Fruit fly (Drosophila melanogaster) whole organism, embryonic: ENCODE measurements around the gene RPA3.

Source experiments
- Antp ChIP-seq: fragments of 200-800 bp; sonication (Bioruptor generic); optimal IDR thresholded peaks from 3 replicates; lab custom pipeline; 2016; ENCODE audit warnings: missing biosample characterization, missing genetic modification characterization
- Asciz ChIP-seq: fragments of 200-800 bp; sonication (Bioruptor generic); optimal IDR thresholded peaks from 2 replicates; lab custom pipeline; 2017; ENCODE audit warnings: missing biosample characterization, mild to moderate bottlenecking, missing genetic modification characterization, missing genetic modification reagents
- CG10543 ChIP-seq: fragments of 200-800 bp; sonication (Bioruptor generic); optimal IDR thresholded peaks from 3 replicates; lab custom pipeline; 2017; ENCODE audit warnings: missing biosample characterization, mild to moderate bottlenecking, missing genetic modification characterization, moderate library complexity
- CG11504 ChIP-seq: fragments of 200-800 bp; sonication (Bioruptor generic); optimal IDR thresholded peaks from 3 replicates; lab custom pipeline; 2019; ENCODE audit warnings: missing biosample characterization, mild to moderate bottlenecking, missing genetic modification characterization, moderate library complexity
- CG11695 ChIP-seq: fragments of 200-800 bp; sonication (Bioruptor generic); IDR thresholded peaks from 3 replicates; pipeline ENCODE4 v1.3.6; 2022; ENCODE audit warnings: missing biosample characterization, missing genetic modification characterization
- CG13296 ChIP-seq: fragments of 200-800 bp; sonication (Bioruptor generic); optimal IDR thresholded peaks from 3 replicates; lab custom pipeline; 2018; ENCODE audit warnings: missing biosample characterization, mild to moderate bottlenecking, missing genetic modification characterization
- CG13624 ChIP-seq: fragments of 200-800 bp; sonication (Bioruptor generic); optimal IDR thresholded peaks from 2 replicates; lab custom pipeline; 2016; ENCODE audit warnings: missing biosample characterization, missing genetic modification characterization
- CG17186 ChIP-seq: fragments of 200-800 bp; sonication (Bioruptor generic); optimal IDR thresholded peaks from 3 replicates; lab custom pipeline; 2017; ENCODE audit warnings: missing biosample characterization, missing genetic modification reagents, missing genetic modification characterization
- CG17361 ChIP-seq: fragments of 200-800 bp; sonication (Bioruptor generic); IDR thresholded peaks from 3 replicates; pipeline ENCODE4 v1.3.6; 2022; ENCODE audit warnings: missing biosample characterization, missing genetic modification characterization
- CG2202 ChIP-seq: fragments of 200-800 bp; sonication (Bioruptor generic); optimal IDR thresholded peaks from 2 replicates; lab custom pipeline; 2018; ENCODE audit warnings: missing biosample characterization, mild to moderate bottlenecking, missing genetic modification characterization
- CG32532 ChIP-seq: fragments of 200-800 bp; sonication (Bioruptor generic); IDR thresholded peaks from 2 replicates; pipeline ENCODE4 v1.3.6; 2022; ENCODE audit warnings: missing biosample characterization, missing genetic modification characterization
- CG33213 ChIP-seq: fragments of 200-800 bp; sonication (Bioruptor generic); optimal IDR thresholded peaks from 3 replicates; lab custom pipeline; 2016; ENCODE audit warnings: missing biosample characterization, missing genetic modification characterization
- CG3995 ChIP-seq: fragments of 200-800 bp; sonication (Bioruptor generic); optimal IDR thresholded peaks from 3 replicates; lab custom pipeline; 2016; ENCODE audit warnings: missing biosample characterization, missing genetic modification characterization
- CG43689 ChIP-seq: fragments of 200-800 bp; sonication (Bioruptor generic); IDR thresholded peaks from 2 replicates; pipeline ENCODE4 v1.3.6; 2022; ENCODE audit warnings: missing biosample characterization, missing genetic modification characterization
- CG4707 ChIP-seq: fragments of 200-800 bp; sonication (Bioruptor generic); optimal IDR thresholded peaks from 2 replicates; lab custom pipeline; 2018; ENCODE audit warnings: missing biosample characterization, mild to moderate bottlenecking, missing genetic modification characterization, moderate library complexity
- CG6689 ChIP-seq: fragments of 200-800 bp; sonication (Bioruptor generic); IDR thresholded peaks from 2 replicates; pipeline ENCODE4 v1.3.6; 2022; ENCODE audit warnings: missing biosample characterization, missing genetic modification characterization
- CG7271 ChIP-seq: fragments of 200-800 bp; sonication (Bioruptor generic); optimal IDR thresholded peaks from 2 replicates; lab custom pipeline; 2018; ENCODE audit warnings: missing biosample characterization, mild to moderate bottlenecking, missing genetic modification characterization, moderate library complexity
- CG7357 ChIP-seq: fragments of 200-800 bp; sonication (Bioruptor generic); IDR thresholded peaks from 3 replicates; pipeline ENCODE4 v1.3.6; 2022; ENCODE audit warnings: missing biosample characterization, missing genetic modification characterization
- CG7928 ChIP-seq: fragments of 200-800 bp; sonication (Bioruptor generic); optimal IDR thresholded peaks from 2 replicates; lab custom pipeline; 2017; ENCODE audit warnings: missing biosample characterization, mild to moderate bottlenecking, missing genetic modification characterization
- CG9797 ChIP-seq: fragments of 200-800 bp; sonication (Bioruptor generic); optimal IDR thresholded peaks from 3 replicates; lab custom pipeline; 2018; ENCODE audit warnings: missing biosample characterization, mild to moderate bottlenecking, missing genetic modification characterization
- CkIIα-i1 ChIP-seq: fragments of 200-800 bp; sonication (Bioruptor generic); IDR thresholded peaks from 2 replicates; pipeline ENCODE4 v1.3.6; 2022; ENCODE audit warnings: missing biosample characterization, missing genetic modification characterization
- Dfd ChIP-seq, 2 experiments: fragments of >200 bp; optimal IDR thresholded peaks; 2 replicates each; lab custom pipeline; 2017; ENCODE audit warnings: missing biosample characterization in 2 of 2, missing genetic modification characterization in 2 of 2
- Pdp1 ChIP-seq, 2 experiments: fragments of 200-800 bp; sonication (Bioruptor generic); optimal IDR thresholded peaks; 3 replicates each; lab custom pipeline; 2016; ENCODE audit warnings: missing biosample characterization in 2 of 2, missing genetic modification characterization in 2 of 2, mild to moderate bottlenecking in 1 of 2, moderate library complexity in 1 of 2
- Sin3A ChIP-seq: fragments of >200 bp; optimal IDR thresholded peaks from 2 replicates; lab custom pipeline; 2018
- ac ChIP-seq: fragments of 200-800 bp; sonication (Bioruptor generic); optimal IDR thresholded peaks from 3 replicates; lab custom pipeline; 2017; ENCODE audit warnings: missing biosample characterization, mild to moderate bottlenecking, missing genetic modification characterization
- az2 ChIP-seq: fragments of 200-800 bp; sonication (Bioruptor generic); optimal IDR thresholded peaks from 3 replicates; lab custom pipeline; 2016; ENCODE audit warnings: missing biosample characterization, missing genetic modification characterization
- cas ChIP-seq: fragments of 200-800 bp; sonication (Bioruptor generic); IDR thresholded peaks from 2 replicates; pipeline ENCODE4 v1.3.6; 2022; ENCODE audit warnings: missing biosample characterization, missing genetic modification characterization
- chif ChIP-seq, 2 experiments: fragments of 200-800 bp; sonication (Bioruptor generic); optimal IDR thresholded peaks; 3 replicates each; lab custom pipeline; 2016; ENCODE audit warnings: missing biosample characterization in 2 of 2, missing genetic modification characterization in 2 of 2
- chm ChIP-seq: fragments of 200-800 bp; sonication (Bioruptor generic); IDR thresholded peaks from 2 replicates; pipeline ENCODE4 v1.3.6; 2022; ENCODE audit warnings: missing biosample characterization, missing genetic modification characterization
- exex ChIP-seq: fragments of 200-800 bp; sonication (Bioruptor generic); optimal IDR thresholded peaks from 4 replicates; lab custom pipeline; 2018; ENCODE audit warnings: missing biosample characterization, mild to moderate bottlenecking, missing genetic modification characterization, moderate library complexity
- gem ChIP-seq: fragments of 200-800 bp; sonication (Bioruptor generic); optimal IDR thresholded peaks from 2 replicates; lab custom pipeline; 2019; ENCODE audit warnings: missing biosample characterization, mild to moderate bottlenecking, missing genetic modification characterization, moderate library complexity
- grau ChIP-seq: fragments of 200-800 bp; optimal IDR thresholded peaks from 3 replicates; lab custom pipeline; 2019; ENCODE audit warnings: missing biosample characterization, mild to moderate bottlenecking, missing genetic modification characterization, moderate library complexity
- ham ChIP-seq: fragments of 200-800 bp; sonication (Bioruptor generic); IDR thresholded peaks from 2 replicates; pipeline ENCODE4 v1.3.6; 2022; ENCODE audit warnings: missing biosample characterization, missing genetic modification characterization
- hb ChIP-seq: fragments of 200-800 bp; sonication (Bioruptor generic); IDR thresholded peaks from 3 replicates; pipeline ENCODE4 v1.3.6; 2022; ENCODE audit warnings: missing biosample characterization, missing genetic modification characterization; ENCODE audit not compliant: partially characterized antibody
- hkb ChIP-seq, 2 experiments: fragments of 200-800 bp in 1 of 2; fragments of >200 bp in 1 of 2; sonication (Bioruptor generic) in 1 of 2; IDR thresholded peaks in 1 of 2; optimal IDR thresholded peaks in 1 of 2; 2 replicates each; pipeline versions ENCODE4 v1.3.6 to Lab custom; 2017 to 2022; ENCODE audit warnings: missing biosample characterization in 1 of 2, missing genetic modification characterization in 1 of 2
- insv ChIP-seq, 2 experiments: fragments of 200-800 bp; sonication (Bioruptor generic); optimal IDR thresholded peaks; 3 replicates each; lab custom pipeline; 2016 to 2018; ENCODE audit warnings: missing biosample characterization in 2 of 2, missing genetic modification characterization in 2 of 2
- jumu ChIP-seq: fragments of 200-800 bp; sonication (Bioruptor generic); optimal IDR thresholded peaks from 3 replicates; lab custom pipeline; 2016; ENCODE audit warnings: missing biosample characterization, missing genetic modification characterization
- kni ChIP-seq: fragments of 200-800 bp; sonication (Bioruptor generic); optimal IDR thresholded peaks from 3 replicates; lab custom pipeline; 2017; ENCODE audit warnings: mild to moderate bottlenecking, missing biosample characterization, missing genetic modification reagents, missing genetic modification characterization
- lilli ChIP-seq: fragments of 200-800 bp; sonication (Bioruptor generic); optimal IDR thresholded peaks from 3 replicates; lab custom pipeline; 2016; ENCODE audit warnings: missing biosample characterization, missing genetic modification characterization
- oc ChIP-seq: fragments of 200-800 bp; sonication (Bioruptor generic); optimal IDR thresholded peaks from 2 replicates; lab custom pipeline; 2018; ENCODE audit warnings: missing biosample characterization, mild to moderate bottlenecking, missing genetic modification characterization, moderate library complexity
- pan ChIP-seq, 4 experiments: fragments of >200 bp in 3 of 4; fragments of 200-800 bp in 1 of 4; sonication (Bioruptor generic) in 1 of 4; optimal IDR thresholded peaks in 3 of 4; IDR thresholded peaks in 1 of 4; 2 replicates each; pipeline versions ENCODE4 v1.3.6 to Lab custom; 2017 to 2022; ENCODE audit warnings: missing biosample characterization in 2 of 4, missing genetic modification characterization in 2 of 4, mixed read lengths in 1 of 4
- pfk ChIP-seq: fragments of 200-800 bp; sonication (Bioruptor generic); optimal IDR thresholded peaks from 2 replicates; lab custom pipeline; 2018; ENCODE audit warnings: missing biosample characterization, mild to moderate bottlenecking, missing genetic modification characterization, moderate library complexity
- prd ChIP-seq, 3 experiments: fragments of >200 bp in 2 of 3; fragments of 200-800 bp in 1 of 3; sonication (Bioruptor generic) in 1 of 3; optimal IDR thresholded peaks in 2 of 3; IDR thresholded peaks in 1 of 3; 2 replicates in 2 of 3; 3 replicates in 1 of 3; pipeline versions ENCODE4 v1.3.6 to Lab custom; 2017 to 2022; ENCODE audit warnings: missing biosample characterization in 1 of 3, missing genetic modification characterization in 1 of 3
- pum ChIP-seq: fragments of 200-800 bp; sonication (Bioruptor generic); optimal IDR thresholded peaks from 2 replicates; lab custom pipeline; 2016; ENCODE audit warnings: missing biosample characterization, missing genetic modification characterization
- repo ChIP-seq: fragments of 200-800 bp; sonication (Bioruptor generic); optimal IDR thresholded peaks from 2 replicates; lab custom pipeline; 2016; ENCODE audit warnings: missing biosample characterization, missing genetic modification characterization
- sisA ChIP-seq: fragments of 200-800 bp; sonication (Bioruptor generic); IDR thresholded peaks from 2 replicates; pipeline ENCODE4 v1.3.6; 2022; ENCODE audit warnings: missing biosample characterization, missing genetic modification characterization
- sna ChIP-seq: fragments of 200-800 bp; sonication (Bioruptor generic); IDR thresholded peaks from 2 replicates; pipeline ENCODE4 v1.3.6; 2022; ENCODE audit warnings: missing biosample characterization, missing genetic modification characterization; ENCODE audit not compliant: partially characterized antibody
- stwl ChIP-seq: fragments of 200-800 bp; sonication (Bioruptor generic); optimal IDR thresholded peaks from 3 replicates; lab custom pipeline; 2018; ENCODE audit warnings: missing biosample characterization, mild to moderate bottlenecking, missing genetic modification characterization, moderate library complexity
- vnd ChIP-seq: fragments of 200-800 bp; sonication (Bioruptor generic); IDR thresholded peaks from 3 replicates; pipeline ENCODE4 v1.3.6; 2022; ENCODE audit warnings: missing biosample characterization, missing genetic modification characterization; ENCODE audit not compliant: partially characterized antibody
- wor ChIP-seq: fragments of 200-800 bp; sonication (Bioruptor generic); IDR thresholded peaks from 2 replicates; pipeline ENCODE4 v1.3.6; 2022; ENCODE audit warnings: missing biosample characterization, missing genetic modification characterization

RPA3 gene

DNA sequence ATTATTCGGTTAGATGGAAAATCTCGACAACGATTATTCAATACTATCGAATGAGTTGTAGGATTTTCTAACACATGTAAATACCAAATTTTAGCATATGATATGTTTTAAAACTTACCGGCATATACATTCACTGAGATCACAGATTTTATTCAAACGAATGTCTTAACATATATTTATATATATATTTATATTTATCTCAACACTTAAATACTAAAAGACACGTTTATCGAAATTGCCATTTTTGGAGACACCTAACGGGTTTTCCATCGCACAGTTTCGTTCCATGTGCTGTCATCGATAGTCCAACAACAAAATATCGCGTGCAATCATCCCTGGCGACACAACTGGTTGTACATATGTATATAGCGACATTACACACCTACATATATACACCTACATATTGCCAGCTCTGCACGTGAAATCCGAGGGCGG is 4.0 kb downstream of the RPA3 start, which contains the start of the genes CG2247 and CG1703 (continued):
- TF ChIP-seq CG4707 (no peak), sna (GFP tag; lab: Robert Waterston, UW) (peak; percentile 71), CG6689 (no peak), Sin3A (no peak), lilli (GFP tag; lab: Kevin White, UChicago) (no peak), CG11504 (tag; lab: Kevin White, UChicago) (no peak), pan (optimal IDR thresholded peaks at IDR 0.05; lab: Kevin White, UChicago) (no peak), pan (GFP tag; optimal IDR thresholded peaks at IDR 0.05 in 1 of 2, IDR thresholded peaks at IDR 0.05 in 1 of 2) (no peak), Dfd (GFP tag; optimal IDR thresholded peaks at IDR 0.05; lab: Kevin White, UChicago) (no peak), cas (GFP tag; lab: Robert Waterston, UW) (no peak), ac (GFP tag; lab: Kevin White, UChicago) (no peak), CG32532 (GFP tag; lab: Robert Waterston, UW) (no peak), jumu (GFP tag; lab: Kevin White, UChicago) (no peak), hb (GFP tag; lab: Robert Waterston, UW) (peak; percentile 68; the same call in 2 of the 3 replicates), Pdp1 (GFP tag; optimal IDR thresholded peaks at IDR 0.05; lab: Kevin White, UChicago) (no peak), az2 (GFP tag; lab: Kevin White, UChicago) (no peak), CG7271 (no peak), CG13296 (GFP tag; lab: Kevin White, UChicago) (no peak), oc (tag; lab: Kevin White, UChicago) (no peak), chif (GFP tag; optimal IDR thresholded peaks at IDR 0.05; lab: Kevin White, UChicago) (no peak), CG2202 (no peak), CG11695 (GFP tag; lab: Robert Waterston, UW) (no peak), vnd (peak; percentile 76), gem (tag; lab: Kevin White, UChicago) (no peak), Antp (GFP tag; lab: Kevin White, UChicago) (no peak), grau (tag; lab: Kevin White, UChicago) (peak; percentile 38), CG13624 (GFP tag; lab: Kevin White, UChicago) (no peak), ham (GFP tag; lab: Robert Waterston, UW) (no peak), stwl (peak; percentile 74), pum (GFP tag; lab: Kevin White, UChicago) (no peak), CG3995 (GFP tag; lab: Kevin White, UChicago) (no peak), CG7928 (GFP tag; lab: Kevin White, UChicago) (peak; percentile 85), CG9797 (peak; percentile 86), wor (no peak), pfk (GFP tag; lab: Kevin White, UChicago) (peak; percentile 48), CkIIα-i1 (GFP tag; lab: Robert Waterston, UW) (no peak), hkb (optimal IDR thresholded peaks at IDR 0.05; lab: Kevin White, UChicago) (no peak), hkb (GFP tag; IDR thresholded peaks at IDR 0.05; lab: Robert Waterston, UW) (no peak), exex (no peak), CG33213 (GFP tag; lab: Kevin White, UChicago) (no peak), CG7357 (GFP tag; lab: Robert Waterston, UW) (no peak), chm (GFP tag; lab: Robert Waterston, UW) (no peak), sisA (GFP tag; lab: Robert Waterston, UW) (no peak), prd (optimal IDR thresholded peaks at IDR 0.05; lab: Kevin White, UChicago) (no peak), prd (GFP tag; IDR thresholded peaks at IDR 0.05; lab: Robert Waterston, UW) (no peak), CG43689 (GFP tag; lab: Robert Waterston, UW) (no peak), kni (GFP tag; lab: Kevin White, UChicago) (no peak), CG17361 (GFP tag; lab: Robert Waterston, UW) (peak; percentile 39; the same call in 1 of the 3 replicates), repo (GFP tag; lab: Kevin White, UChicago) (no peak), CG17186 (GFP tag; lab: Kevin White, UChicago) (peak; percentile 39), Asciz (GFP tag; lab: Kevin White, UChicago) (no peak), insv (GFP tag; optimal IDR thresholded peaks at IDR 0.05; lab: Kevin White, UChicago) (peak in 1 of 2 experiments; percentile 45), CG10543 (no peak)
